Worm (Caenorhabditis elegans): ENCODE data around the gene F21D12.2.

- no peak for TF ChIP-seq lim-7 (GFP tag; IDR thresholded peaks at IDR 0.05)
- no peak for TF ChIP-seq lsy-2 (tag; optimal IDR thresholded peaks at IDR 0.05)
Observed at ce11 chrII:7357176-7357575, 39.6 kb downstream of the F21D12.2 start.
